Fruit fly (Drosophila melanogaster) whole organism: Measurements from ENCODE around the gene CG15042.

ENCODE experiments used
- CG8478 ChIP-seq: fragments of >200 bp; optimal IDR thresholded peaks from 2 replicates; lab custom pipeline; 2018; ENCODE audit warnings: inconsistent platforms
- Dll ChIP-seq: fragments of >200 bp; optimal IDR thresholded peaks from 2 replicates; lab custom pipeline; 2017
- EcR ChIP-seq, 2 experiments: fragments of >200 bp; optimal IDR thresholded peaks; 2 replicates each; lab custom pipeline; 2017; ENCODE audit warnings: missing biosample characterization in 2 of 2, missing genetic modification characterization in 2 of 2, missing genetic modification reagents in 2 of 2
- pan ChIP-seq: fragments of >200 bp; optimal IDR thresholded peaks from 2 replicates; lab custom pipeline; 2017
- psq ChIP-seq: fragments of >200 bp; optimal IDR thresholded peaks from 2 replicates; lab custom pipeline; 2017
- usp ChIP-seq: fragments of >200 bp; optimal IDR thresholded peaks from 2 replicates; lab custom pipeline; 2017; ENCODE audit warnings: missing biosample characterization, missing genetic modification characterization, mixed read lengths

DNA sequence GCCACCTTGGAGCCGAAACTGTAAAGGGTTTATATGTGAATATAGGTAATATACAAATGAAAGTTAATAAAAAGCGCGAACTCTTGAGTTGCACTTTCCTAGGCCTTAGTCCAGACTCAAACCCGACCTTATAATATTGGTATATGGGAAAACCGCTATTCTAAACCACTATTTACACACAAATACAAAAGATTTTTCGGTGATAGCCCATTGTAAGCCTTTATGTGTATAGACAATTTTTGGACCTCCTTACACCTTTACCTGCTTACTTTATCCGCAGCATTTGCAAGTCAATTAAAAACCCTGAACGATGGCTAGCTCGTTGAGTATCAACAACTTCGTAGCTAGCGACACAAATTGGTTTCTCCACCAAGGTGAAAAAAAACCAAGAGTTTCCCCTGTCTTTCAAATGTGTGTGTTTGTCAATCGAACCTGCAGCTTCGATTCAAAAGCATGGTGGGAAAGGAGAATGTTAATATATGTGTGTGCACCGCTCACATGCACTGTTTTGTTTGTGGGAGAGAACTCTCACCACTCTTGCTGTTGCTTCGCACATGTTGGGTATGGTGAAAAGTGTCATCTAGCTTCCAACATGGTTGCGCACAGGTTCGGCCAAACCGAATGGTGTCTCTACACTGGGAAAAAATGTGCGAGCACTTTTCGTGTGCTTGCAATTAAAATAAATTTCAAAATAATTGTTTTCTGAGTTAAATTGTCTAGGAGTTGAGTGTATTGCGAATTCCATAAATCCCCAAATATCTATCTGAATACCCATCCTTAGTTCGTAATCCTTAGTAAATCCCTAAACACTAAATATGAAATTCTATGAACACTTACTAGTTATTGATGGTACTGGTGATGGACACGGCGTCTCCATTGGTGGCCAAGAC lies 21.2 kb downstream of the CG15042 start:
- no peak for TF ChIP-seq pan (lab: Kevin White, UChicago)
- TF ChIP-seq psq (lab: Kevin White, UChicago) = no peak
- no peak for TF ChIP-seq usp (GFP tag; lab: Kevin White, UChicago)
- TF ChIP-seq CG8478 (lab: Kevin White, UChicago) = no peak
- TF ChIP-seq EcR (GFP tag; optimal IDR thresholded peaks at IDR 0.05; lab: Kevin White, UChicago) = no peak
- no peak for TF ChIP-seq Dll (lab: Kevin White, UChicago)
